Fruit fly (Drosophila melanogaster) whole organism, embryonic: Measurements from ENCODE around the gene CG12106.

Experiments used
- Blimp-1 ChIP-seq: fragments of 200-800 bp; sonication (Bioruptor generic); optimal IDR thresholded peaks from 3 replicates; lab custom pipeline; 2018; ENCODE audit warnings: missing biosample characterization, missing genetic modification characterization, mild to moderate bottlenecking, moderate library complexity, missing genetic modification reagents
- CG10209 ChIP-seq: fragments of 200-800 bp; sonication (Bioruptor generic); optimal IDR thresholded peaks from 3 replicates; lab custom pipeline; 2017; ENCODE audit warnings: missing biosample characterization, mild to moderate bottlenecking, missing genetic modification characterization, missing genetic modification reagents
- CG10543 ChIP-seq: fragments of 200-800 bp; sonication (Bioruptor generic); optimal IDR thresholded peaks from 3 replicates; lab custom pipeline; 2017; ENCODE audit warnings: missing biosample characterization, mild to moderate bottlenecking, missing genetic modification characterization, moderate library complexity
- CG10979 ChIP-seq: fragments of 200-800 bp; sonication (Bioruptor generic); optimal IDR thresholded peaks from 2 replicates; lab custom pipeline; 2018; ENCODE audit warnings: missing biosample characterization, mild to moderate bottlenecking, missing genetic modification characterization, moderate library complexity
- CG11504 ChIP-seq: fragments of 200-800 bp; sonication (Bioruptor generic); optimal IDR thresholded peaks from 3 replicates; lab custom pipeline; 2019; ENCODE audit warnings: missing biosample characterization, mild to moderate bottlenecking, missing genetic modification characterization, moderate library complexity
- CG12219 ChIP-seq: fragments of 200-800 bp; sonication (Bioruptor generic); optimal IDR thresholded peaks from 3 replicates; lab custom pipeline; 2018; ENCODE audit warnings: missing biosample characterization, mild to moderate bottlenecking, missing genetic modification characterization
- CG1233 ChIP-seq: fragments of 200-800 bp; sonication (Bioruptor generic); optimal IDR thresholded peaks from 4 replicates; lab custom pipeline; 2018; ENCODE audit warnings: missing biosample characterization, mild to moderate bottlenecking, missing genetic modification characterization
- CG12769 ChIP-seq: fragments of 200-800 bp; sonication (Bioruptor generic); optimal IDR thresholded peaks from 2 replicates; lab custom pipeline; 2019; ENCODE audit warnings: missing biosample characterization, mild to moderate bottlenecking, missing genetic modification characterization, moderate library complexity
- CG13624 ChIP-seq: fragments of 200-800 bp; sonication (Bioruptor generic); optimal IDR thresholded peaks from 2 replicates; lab custom pipeline; 2016; ENCODE audit warnings: missing biosample characterization, missing genetic modification characterization
- CG14441 ChIP-seq: fragments of 200-800 bp; sonication (Bioruptor generic); IDR thresholded peaks from 2 replicates; pipeline ENCODE4 v1.3.6; 2022; ENCODE audit warnings: missing biosample characterization, missing genetic modification characterization
- CG14667 ChIP-seq: fragments of 200-800 bp; sonication (Bioruptor generic); IDR thresholded peaks from 2 replicates; pipeline ENCODE4 v1.3.6; 2022; ENCODE audit warnings: missing biosample characterization, missing genetic modification characterization
- CG1792 ChIP-seq: fragments of 200-800 bp; sonication (Bioruptor generic); optimal IDR thresholded peaks from 2 replicates; lab custom pipeline; 2016; ENCODE audit warnings: missing biosample characterization, missing genetic modification characterization
- CG18619 ChIP-seq: fragments of 200-800 bp; sonication (Bioruptor generic); optimal IDR thresholded peaks from 3 replicates; lab custom pipeline; 2017; ENCODE audit warnings: missing biosample characterization, mild to moderate bottlenecking, missing genetic modification characterization
- CG18764 ChIP-seq: fragments of 200-800 bp; sonication (Bioruptor generic); optimal IDR thresholded peaks from 3 replicates; lab custom pipeline; 2016; ENCODE audit warnings: missing biosample characterization, missing genetic modification characterization
- CG2712 ChIP-seq: fragments of 200-800 bp; optimal IDR thresholded peaks from 3 replicates; lab custom pipeline; 2019; ENCODE audit warnings: missing biosample characterization, mild to moderate bottlenecking, missing genetic modification characterization, moderate library complexity
- CG4617 ChIP-seq: fragments of 200-800 bp; sonication (Bioruptor generic); optimal IDR thresholded peaks from 3 replicates; lab custom pipeline; 2016; ENCODE audit warnings: missing biosample characterization, missing genetic modification characterization, borderline replicate concordance
- CG6813 ChIP-seq: fragments of 200-800 bp; sonication (Bioruptor generic); optimal IDR thresholded peaks from 2 replicates; lab custom pipeline; 2017; ENCODE audit warnings: missing biosample characterization, missing genetic modification characterization, mild to moderate bottlenecking, moderate library complexity, missing genetic modification reagents
- CG7372 ChIP-seq: fragments of 200-800 bp; sonication (Bioruptor generic); IDR thresholded peaks from 2 replicates; pipeline ENCODE4 v1.3.6; 2022; ENCODE audit warnings: missing biosample characterization, missing genetic modification characterization
- CG9215 ChIP-seq: fragments of 200-800 bp; sonication (Bioruptor generic); IDR thresholded peaks from 2 replicates; pipeline ENCODE4 v1.3.6; 2022; ENCODE audit warnings: missing biosample characterization, missing genetic modification characterization
- CG9932 ChIP-seq: fragments of 200-800 bp; sonication (Bioruptor generic); IDR thresholded peaks from 2 replicates; pipeline ENCODE4 v1.3.6; 2022; ENCODE audit warnings: missing biosample characterization, missing genetic modification characterization
- Camta ChIP-seq: fragments of 200-800 bp; sonication (Bioruptor generic); optimal IDR thresholded peaks from 2 replicates; lab custom pipeline; 2016; ENCODE audit warnings: missing biosample characterization, missing genetic modification characterization
- Chrac-16 ChIP-seq: fragments of 200-800 bp; sonication (Bioruptor generic); optimal IDR thresholded peaks from 3 replicates; lab custom pipeline; 2016; ENCODE audit warnings: missing biosample characterization, missing genetic modification characterization
- Fer3 ChIP-seq: fragments of 200-800 bp; sonication (Bioruptor generic); optimal IDR thresholded peaks from 2 replicates; lab custom pipeline; 2018; ENCODE audit warnings: missing biosample characterization, mild to moderate bottlenecking, missing genetic modification characterization, moderate library complexity
- HmgD ChIP-seq: fragments of 200-800 bp; sonication (Bioruptor generic); optimal IDR thresholded peaks from 3 replicates; lab custom pipeline; 2016; ENCODE audit warnings: missing biosample characterization, missing genetic modification characterization
- NC2α ChIP-seq: fragments of 200-800 bp; sonication (Bioruptor generic); optimal IDR thresholded peaks from 2 replicates; lab custom pipeline; 2016; ENCODE audit warnings: missing biosample characterization, missing genetic modification characterization
- Oaz ChIP-seq: fragments of 200-800 bp; sonication (Bioruptor generic); IDR thresholded peaks from 2 replicates; pipeline ENCODE4 v1.3.6; 2022; ENCODE audit warnings: missing biosample characterization, missing genetic modification characterization
- Ravus ChIP-seq: fragments of 200-800 bp; sonication (Bioruptor generic); IDR thresholded peaks from 2 replicates; pipeline ENCODE4 v1.3.6; 2022; ENCODE audit warnings: missing biosample characterization, missing genetic modification characterization
- Spps ChIP-seq: fragments of 200-800 bp; sonication (Bioruptor generic); optimal IDR thresholded peaks from 2 replicates; lab custom pipeline; 2018; ENCODE audit warnings: missing biosample characterization, mild to moderate bottlenecking, missing genetic modification characterization
- abd-A ChIP-seq: fragments of 200-800 bp; sonication (Bioruptor generic); optimal IDR thresholded peaks from 3 replicates; lab custom pipeline; 2019; ENCODE audit warnings: missing biosample characterization, mild to moderate bottlenecking, missing genetic modification characterization, moderate library complexity
- ara ChIP-seq: fragments of 200-800 bp; sonication (Bioruptor generic); IDR thresholded peaks from 2 replicates; pipeline ENCODE4 v1.3.6; 2022; ENCODE audit warnings: missing biosample characterization, missing genetic modification characterization
- bigmax ChIP-seq: fragments of 200-800 bp; sonication (Bioruptor generic); optimal IDR thresholded peaks from 2 replicates; lab custom pipeline; 2018; ENCODE audit warnings: missing biosample characterization, mild to moderate bottlenecking, missing genetic modification characterization
- btn ChIP-seq: fragments of 200-800 bp; sonication (Bioruptor generic); optimal IDR thresholded peaks from 2 replicates; lab custom pipeline; 2016; ENCODE audit warnings: missing biosample characterization, missing genetic modification characterization
- dm ChIP-seq: fragments of 200-800 bp; sonication (Bioruptor generic); optimal IDR thresholded peaks from 3 replicates; lab custom pipeline; 2016; ENCODE audit warnings: missing biosample characterization, missing genetic modification characterization
- dmrt11E ChIP-seq: fragments of 200-800 bp; sonication (Bioruptor generic); optimal IDR thresholded peaks from 3 replicates; lab custom pipeline; 2018; ENCODE audit warnings: missing biosample characterization, mild to moderate bottlenecking, missing genetic modification characterization, moderate library complexity
- fd102C ChIP-seq: fragments of 200-800 bp; sonication (Bioruptor generic); optimal IDR thresholded peaks from 2 replicates; lab custom pipeline; 2018; ENCODE audit warnings: missing biosample characterization, mild to moderate bottlenecking, missing genetic modification characterization, moderate library complexity
- ftz-f1 ChIP-seq: fragments of 200-800 bp; sonication (Bioruptor generic); optimal IDR thresholded peaks from 2 replicates; lab custom pipeline; 2016; ENCODE audit warnings: missing biosample characterization, missing genetic modification characterization
- grn ChIP-seq: fragments of 200-800 bp; sonication (Bioruptor generic); optimal IDR thresholded peaks from 3 replicates; lab custom pipeline; 2017; ENCODE audit warnings: missing biosample characterization, missing genetic modification characterization
- lbe ChIP-seq: fragments of 200-800 bp; sonication (Bioruptor generic); optimal IDR thresholded peaks from 2 replicates; lab custom pipeline; 2016; ENCODE audit warnings: missing biosample characterization, mild to moderate bottlenecking, missing genetic modification characterization
- lilli ChIP-seq: fragments of 200-800 bp; sonication (Bioruptor generic); optimal IDR thresholded peaks from 3 replicates; lab custom pipeline; 2016; ENCODE audit warnings: missing biosample characterization, missing genetic modification characterization
- nmo ChIP-seq: fragments of 200-800 bp; sonication (Bioruptor generic); optimal IDR thresholded peaks from 2 replicates; lab custom pipeline; 2018; ENCODE audit warnings: missing biosample characterization, mild to moderate bottlenecking, missing genetic modification characterization, moderate library complexity
- org-1 ChIP-seq: fragments of 200-800 bp; sonication (Bioruptor generic); optimal IDR thresholded peaks from 2 replicates; lab custom pipeline; 2017; ENCODE audit warnings: missing biosample characterization, missing genetic modification characterization
- otp ChIP-seq: fragments of 200-800 bp; sonication (Bioruptor generic); IDR thresholded peaks from 3 replicates; pipeline ENCODE4, ENCODE4 v1.3.6; 2022; ENCODE audit warnings: missing biosample characterization, missing genetic modification characterization
- pita ChIP-seq: fragments of 200-800 bp; sonication (Bioruptor generic); optimal IDR thresholded peaks from 2 replicates; lab custom pipeline; 2017; ENCODE audit warnings: missing biosample characterization, mild to moderate bottlenecking, missing genetic modification characterization
- pzg ChIP-seq: fragments of 200-800 bp; sonication (Bioruptor generic); optimal IDR thresholded peaks from 3 replicates; lab custom pipeline; 2018; ENCODE audit warnings: missing biosample characterization, mild to moderate bottlenecking, missing genetic modification characterization, moderate library complexity
- sens ChIP-seq: fragments of 200-800 bp; sonication (Bioruptor generic); peaks from one replicate; lab custom pipeline; 2016; ENCODE audit warnings: missing biosample characterization, missing genetic modification characterization
- seq ChIP-seq: fragments of 200-800 bp; sonication (Bioruptor generic); IDR thresholded peaks from 2 replicates; pipeline ENCODE4 v1.3.6; 2022; ENCODE audit warnings: missing biosample characterization, missing genetic modification characterization
- trh ChIP-seq: fragments of 200-800 bp; sonication (Bioruptor generic); optimal IDR thresholded peaks from 2 replicates; lab custom pipeline; 2016; ENCODE audit warnings: missing biosample characterization, missing genetic modification characterization
- tx ChIP-seq: fragments of 200-800 bp; sonication (Bioruptor generic); optimal IDR thresholded peaks from 2 replicates; lab custom pipeline; 2016; ENCODE audit warnings: missing biosample characterization, missing genetic modification characterization
- zen ChIP-seq: fragments of 200-800 bp; sonication (Bioruptor generic); optimal IDR thresholded peaks from 3 replicates; lab custom pipeline; 2018; ENCODE audit warnings: missing biosample characterization, mild to moderate bottlenecking, missing genetic modification characterization, moderate library complexity

The CG12106 gene

dm6 chrX:9201866-9202681 is 8.4 kb downstream of the CG12106 start (continued):
- no peak for TF ChIP-seq btn (GFP tag; lab: Kevin White, UChicago)
- peak; percentile 68 for TF ChIP-seq CG6813 (GFP tag; lab: Kevin White, UChicago)
- peak; percentile 76 for TF ChIP-seq CG10543 (GFP tag; lab: Kevin White, UChicago)
- no peak for TF ChIP-seq ftz-f1 (GFP tag; lab: Kevin White, UChicago)
- peak; percentile 57 for TF ChIP-seq CG10979 (tag; lab: Kevin White, UChicago)
- no peak for TF ChIP-seq ara (GFP tag; lab: Robert Waterston, UW)
- TF ChIP-seq CG9215 (GFP tag; lab: Robert Waterston, UW), result peak; percentile 81
- peak; percentile 86 for TF ChIP-seq CG14441 (GFP tag; lab: Robert Waterston, UW)
- TF ChIP-seq org-1 (GFP tag; lab: Kevin White, UChicago), result peak; percentile 29
- peak; percentile 24 for TF ChIP-seq dmrt11E
- no peak for TF ChIP-seq Camta (GFP tag; lab: Kevin White, UChicago)
- TF ChIP-seq bigmax (GFP tag; lab: Kevin White, UChicago), result no peak
- peak; percentile 51 for TF ChIP-seq Blimp-1 (GFP tag; lab: Kevin White, UChicago)
- no peak for TF ChIP-seq pita
- no peak for TF ChIP-seq lbe (GFP tag; lab: Kevin White, UChicago)
- TF ChIP-seq CG10209 (GFP tag; lab: Kevin White, UChicago), result peak; percentile 74
- TF ChIP-seq CG2712, result peak; percentile 49
- TF ChIP-seq HmgD, result no peak
- TF ChIP-seq CG7372 (GFP tag; lab: Robert Waterston, UW), result peak; percentile 85
- TF ChIP-seq CG11504 (tag; lab: Kevin White, UChicago), result peak; percentile 64
- no peak for TF ChIP-seq tx (GFP tag; lab: Kevin White, UChicago)
- peak; percentile 87 for TF ChIP-seq Fer3 (tag; lab: Kevin White, UChicago)
- peak; percentile 67 for TF ChIP-seq Ravus (GFP tag; lab: Robert Waterston, UW)
- no peak for TF ChIP-seq seq (GFP tag; lab: Robert Waterston, UW)
- TF ChIP-seq sens, result peak; percentile 73
- no peak for TF ChIP-seq CG18764 (GFP tag; lab: Kevin White, UChicago)
- TF ChIP-seq CG12219 (GFP tag; lab: Kevin White, UChicago), result peak; percentile 19
- peak; percentile 13 for TF ChIP-seq pzg (GFP tag; lab: Kevin White, UChicago)
- peak; percentile 55 for TF ChIP-seq CG14667 (GFP tag; lab: Robert Waterston, UW)
- TF ChIP-seq CG1792, result no peak
- no peak for TF ChIP-seq abd-A (tag; lab: Kevin White, UChicago)
- peak; percentile 40 for TF ChIP-seq Chrac-16 (GFP tag; lab: Kevin White, UChicago)
- TF ChIP-seq Spps, result no peak
- 0 out of 2 replicates have a peak, but pooled peaks have one; percentile 19 for TF ChIP-seq Oaz (GFP tag; lab: Robert Waterston, UW)
- peak; percentile 53 for TF ChIP-seq nmo (GFP tag; lab: Kevin White, UChicago)
- TF ChIP-seq CG13624 (GFP tag; lab: Kevin White, UChicago), result peak; percentile 18
- peak; percentile 82 for TF ChIP-seq CG12769 (tag; lab: Kevin White, UChicago)
- TF ChIP-seq fd102C (GFP tag; lab: Kevin White, UChicago), result no peak
- peak; percentile 58 for TF ChIP-seq CG1233 (GFP tag; lab: Kevin White, UChicago)
- no peak for TF ChIP-seq CG4617 (GFP tag; lab: Kevin White, UChicago)
- TF ChIP-seq trh, result no peak
- TF ChIP-seq dm (GFP tag; lab: Kevin White, UChicago), result no peak
- TF ChIP-seq zen, result no peak
- peak; percentile 78; the same call in 2 of the 3 replicates for TF ChIP-seq otp (GFP tag; lab: Robert Waterston, UW)
- TF ChIP-seq lilli, result peak; percentile 23
- peak; percentile 71 for TF ChIP-seq CG18619 (GFP tag; lab: Kevin White, UChicago)
- TF ChIP-seq CG9932 (GFP tag; lab: Robert Waterston, UW), result peak; percentile 95
- TF ChIP-seq NC2α, result no peak
- TF ChIP-seq grn (GFP tag; lab: Kevin White, UChicago), result peak; percentile 57
